Fruit fly (Drosophila melanogaster) whole organism, embryonic: ENCODE data around the gene CG8568.

ENCODE experiments used
- Asciz ChIP-seq: fragments of 200-800 bp; sonication (Bioruptor generic); optimal IDR thresholded peaks from 2 replicates; lab custom pipeline; 2017; ENCODE audit warnings: missing biosample characterization, mild to moderate bottlenecking, missing genetic modification characterization, missing genetic modification reagents
- CG10979 ChIP-seq: fragments of 200-800 bp; sonication (Bioruptor generic); optimal IDR thresholded peaks from 2 replicates; lab custom pipeline; 2018; ENCODE audit warnings: missing biosample characterization, mild to moderate bottlenecking, missing genetic modification characterization, moderate library complexity
- CG11085 ChIP-seq: fragments of 200-800 bp; sonication (Bioruptor generic); IDR thresholded peaks from 2 replicates; pipeline ENCODE4 v1.3.6; 2022; ENCODE audit warnings: missing biosample characterization, missing genetic modification characterization
- CG12942 ChIP-seq: fragments of 200-800 bp; sonication (Bioruptor generic); optimal IDR thresholded peaks from 3 replicates; lab custom pipeline; 2016; ENCODE audit warnings: missing biosample characterization, missing genetic modification characterization
- CG14441 ChIP-seq: fragments of 200-800 bp; sonication (Bioruptor generic); IDR thresholded peaks from 2 replicates; pipeline ENCODE4 v1.3.6; 2022; ENCODE audit warnings: missing biosample characterization, missing genetic modification characterization
- CG16815 ChIP-seq: fragments of 200-800 bp; sonication (Bioruptor generic); optimal IDR thresholded peaks from 3 replicates; lab custom pipeline; 2017; ENCODE audit warnings: missing biosample characterization, mild to moderate bottlenecking, missing genetic modification characterization
- CG17186 ChIP-seq: fragments of 200-800 bp; sonication (Bioruptor generic); optimal IDR thresholded peaks from 3 replicates; lab custom pipeline; 2017; ENCODE audit warnings: missing biosample characterization, missing genetic modification reagents, missing genetic modification characterization
- CG17829 ChIP-seq: fragments of 200-800 bp; optimal IDR thresholded peaks from 2 replicates; lab custom pipeline; 2019; ENCODE audit warnings: missing biosample characterization, mild to moderate bottlenecking, missing genetic modification characterization, moderate library complexity
- CG2129 ChIP-seq: fragments of 200-800 bp; sonication (Bioruptor generic); IDR thresholded peaks from 2 replicates; pipeline ENCODE4 v1.3.6; 2022; ENCODE audit warnings: missing biosample characterization, missing genetic modification characterization; ENCODE audit not compliant: partially characterized antibody
- CG3281 ChIP-seq: fragments of 200-800 bp; sonication (Bioruptor generic); optimal IDR thresholded peaks from 3 replicates; lab custom pipeline; 2017; ENCODE audit warnings: missing biosample characterization, mild to moderate bottlenecking, missing genetic modification characterization
- CG3407 ChIP-seq: fragments of 200-800 bp; sonication (Bioruptor generic); optimal IDR thresholded peaks from 2 replicates; lab custom pipeline; 2018; ENCODE audit warnings: missing biosample characterization, mild to moderate bottlenecking, missing genetic modification characterization
- CG34224 ChIP-seq: fragments of 200-800 bp; sonication (Bioruptor generic); IDR thresholded peaks from 3 replicates; pipeline ENCODE4 v1.3.6; 2022; ENCODE audit warnings: missing biosample characterization, missing genetic modification characterization; ENCODE audit not compliant: partially characterized antibody
- CG34422 ChIP-seq: fragments of 200-800 bp; sonication (Bioruptor generic); IDR thresholded peaks from 3 replicates; pipeline ENCODE4 v1.3.6; 2022; ENCODE audit warnings: missing biosample characterization, missing genetic modification characterization
- CG4730 ChIP-seq: fragments of 200-800 bp; sonication (Bioruptor generic); IDR thresholded peaks from 2 replicates; pipeline ENCODE4 v1.3.6; 2022; ENCODE audit warnings: missing biosample characterization, missing genetic modification characterization
- CG6175 ChIP-seq: fragments of 200-800 bp; sonication (Bioruptor generic); IDR thresholded peaks from 3 replicates; pipeline ENCODE4 v1.3.6; 2022; ENCODE audit warnings: missing biosample characterization, missing genetic modification characterization
- CG6791 ChIP-seq: fragments of 200-800 bp; sonication (Bioruptor generic); IDR thresholded peaks from 3 replicates; pipeline ENCODE4 v1.3.6; 2022; ENCODE audit warnings: missing biosample characterization, missing genetic modification characterization; ENCODE audit not compliant: partially characterized antibody
- CG7745 ChIP-seq: fragments of 200-800 bp; sonication (Bioruptor generic); optimal IDR thresholded peaks from 2 replicates; lab custom pipeline; 2018; ENCODE audit warnings: missing biosample characterization, mild to moderate bottlenecking, missing genetic modification characterization, moderate library complexity
- CG8765 ChIP-seq: fragments of 200-800 bp; sonication (Bioruptor generic); IDR thresholded peaks from 2 replicates; pipeline ENCODE4 v1.3.6; 2022; ENCODE audit warnings: missing biosample characterization, missing genetic modification characterization
- CG9797 ChIP-seq: fragments of 200-800 bp; sonication (Bioruptor generic); optimal IDR thresholded peaks from 3 replicates; lab custom pipeline; 2018; ENCODE audit warnings: missing biosample characterization, mild to moderate bottlenecking, missing genetic modification characterization
- CHES-1-like ChIP-seq: fragments of 200-800 bp; sonication (Bioruptor generic); optimal IDR thresholded peaks from 2 replicates; lab custom pipeline; 2016; ENCODE audit warnings: missing biosample characterization, missing genetic modification characterization
- CTCF ChIP-seq: fragments of 200-800 bp; sonication (Bioruptor generic); optimal IDR thresholded peaks from 2 replicates; lab custom pipeline; 2017; ENCODE audit warnings: missing biosample characterization, mild to moderate bottlenecking, missing genetic modification characterization, moderate library complexity
- Dek ChIP-seq: fragments of 200-800 bp; sonication (Bioruptor generic); optimal IDR thresholded peaks from 3 replicates; lab custom pipeline; 2019; ENCODE audit warnings: missing biosample characterization, mild to moderate bottlenecking, missing genetic modification characterization, moderate library complexity
- Eip74EF ChIP-seq, 2 experiments: fragments of 200-800 bp in 1 of 2; fragments of >200 bp in 1 of 2; sonication (Bioruptor generic) in 1 of 2; optimal IDR thresholded peaks; 2 replicates each; lab custom pipeline; 2017 to 2019; ENCODE audit warnings: missing biosample characterization in 2 of 2, missing genetic modification characterization in 2 of 2, mild to moderate bottlenecking in 1 of 2, moderate library complexity in 1 of 2
- Fer1 ChIP-seq: fragments of 200-800 bp; sonication (Bioruptor generic); optimal IDR thresholded peaks from 2 replicates; lab custom pipeline; 2017; ENCODE audit warnings: missing biosample characterization, mild to moderate bottlenecking, missing genetic modification characterization
- H2.0 ChIP-seq: fragments of 200-800 bp; sonication (Bioruptor generic); IDR thresholded peaks from 2 replicates; pipeline ENCODE4 v1.3.6; 2022; ENCODE audit warnings: missing biosample characterization, missing genetic modification characterization
- HmgD ChIP-seq: fragments of 200-800 bp; sonication (Bioruptor generic); optimal IDR thresholded peaks from 3 replicates; lab custom pipeline; 2016; ENCODE audit warnings: missing biosample characterization, missing genetic modification characterization
- Hmx ChIP-seq: fragments of 200-800 bp; sonication (Bioruptor generic); optimal IDR thresholded peaks from 2 replicates; lab custom pipeline; 2016; ENCODE audit warnings: missing biosample characterization, missing genetic modification characterization
- Hr3 ChIP-seq: fragments of 200-800 bp; sonication (Bioruptor generic); optimal IDR thresholded peaks from 3 replicates; lab custom pipeline; 2016; ENCODE audit warnings: missing biosample characterization, missing genetic modification characterization
- Hr78 ChIP-seq, 2 experiments: fragments of 200-800 bp in 1 of 2; fragments of >200 bp in 1 of 2; sonication (Bioruptor generic) in 1 of 2; optimal IDR thresholded peaks; 2 replicates each; lab custom pipeline; 2017 to 2019; ENCODE audit warnings: missing biosample characterization in 2 of 2, missing genetic modification characterization in 2 of 2, mild to moderate bottlenecking in 1 of 2, moderate library complexity in 1 of 2
- Hsf ChIP-seq: fragments of 200-800 bp; sonication (Bioruptor generic); optimal IDR thresholded peaks from 3 replicates; lab custom pipeline; 2016; ENCODE audit warnings: missing biosample characterization, missing genetic modification characterization
- MBD-R2 ChIP-seq: fragments of 200-800 bp; sonication (Bioruptor generic); IDR thresholded peaks from 2 replicates; pipeline ENCODE4 v1.3.6; 2022; ENCODE audit warnings: missing biosample characterization, missing genetic modification characterization
- Med ChIP-seq: fragments of 200-800 bp; sonication (Bioruptor generic); peaks from one replicate; lab custom pipeline; 2016; ENCODE audit warnings: missing biosample characterization, missing genetic modification characterization, mild to moderate bottlenecking, inconsistent platforms, moderate library complexity
- Mrtf ChIP-seq: fragments of 200-800 bp; sonication (Bioruptor generic); IDR thresholded peaks from 3 replicates; pipeline ENCODE4 v1.3.6; 2022; ENCODE audit warnings: missing biosample characterization, missing genetic modification characterization
- Sry-β ChIP-seq: fragments of 200-800 bp; sonication (Bioruptor generic); optimal IDR thresholded peaks from 2 replicates; lab custom pipeline; 2018; ENCODE audit warnings: missing biosample characterization, mild to moderate bottlenecking, missing genetic modification characterization, moderate library complexity
- abd-A ChIP-seq: fragments of 200-800 bp; sonication (Bioruptor generic); optimal IDR thresholded peaks from 3 replicates; lab custom pipeline; 2019; ENCODE audit warnings: missing biosample characterization, mild to moderate bottlenecking, missing genetic modification characterization, moderate library complexity
- bigmax ChIP-seq: fragments of 200-800 bp; sonication (Bioruptor generic); optimal IDR thresholded peaks from 2 replicates; lab custom pipeline; 2018; ENCODE audit warnings: missing biosample characterization, mild to moderate bottlenecking, missing genetic modification characterization
- caup ChIP-seq: fragments of 200-800 bp; sonication (Bioruptor generic); optimal IDR thresholded peaks from 3 replicates; lab custom pipeline; 2017; ENCODE audit warnings: missing biosample characterization, mild to moderate bottlenecking, missing genetic modification characterization, moderate library complexity; ENCODE audit not compliant: severe bottlenecking
- chinmo ChIP-seq: fragments of 200-800 bp; sonication (Bioruptor generic); IDR thresholded peaks from 4 replicates; pipeline ENCODE4 v1.3.6; 2022; ENCODE audit warnings: missing biosample characterization, missing genetic modification characterization; ENCODE audit not compliant: partially characterized antibody
- chn ChIP-seq: fragments of 200-800 bp; sonication (Bioruptor generic); optimal IDR thresholded peaks from 2 replicates; lab custom pipeline; 2016; ENCODE audit warnings: missing biosample characterization, missing genetic modification characterization
- crol ChIP-seq: fragments of 200-800 bp; sonication (Bioruptor generic); IDR thresholded peaks from 2 replicates; pipeline ENCODE4 v1.3.6; 2022; ENCODE audit warnings: missing biosample characterization, missing genetic modification characterization
- ems ChIP-seq: fragments of 200-800 bp; sonication (Bioruptor generic); optimal IDR thresholded peaks from 3 replicates; lab custom pipeline; 2016; ENCODE audit warnings: missing biosample characterization, missing genetic modification characterization
- en ChIP-seq: fragments of 200-800 bp; sonication (Bioruptor generic); optimal IDR thresholded peaks from 2 replicates; lab custom pipeline; 2016; ENCODE audit warnings: missing biosample characterization, missing genetic modification characterization
- fd96Cb ChIP-seq: fragments of 200-800 bp; sonication (Bioruptor generic); optimal IDR thresholded peaks from 2 replicates; lab custom pipeline; 2018; ENCODE audit warnings: missing biosample characterization, mild to moderate bottlenecking, missing genetic modification characterization, moderate library complexity
- gem ChIP-seq: fragments of 200-800 bp; sonication (Bioruptor generic); optimal IDR thresholded peaks from 2 replicates; lab custom pipeline; 2019; ENCODE audit warnings: missing biosample characterization, mild to moderate bottlenecking, missing genetic modification characterization, moderate library complexity
- kah ChIP-seq: fragments of 200-800 bp; sonication (Bioruptor generic); optimal IDR thresholded peaks from 2 replicates; lab custom pipeline; 2018; ENCODE audit warnings: missing biosample characterization, mild to moderate bottlenecking, missing genetic modification characterization
- onecut ChIP-seq: fragments of 200-800 bp; sonication (Bioruptor generic); IDR thresholded peaks from 2 replicates; pipeline ENCODE4 v1.3.6; 2022; ENCODE audit warnings: missing biosample characterization, missing genetic modification characterization
- pho ChIP-seq: fragments of 200-800 bp; sonication (Bioruptor generic); optimal IDR thresholded peaks from 2 replicates; lab custom pipeline; 2016; ENCODE audit warnings: missing biosample characterization, missing genetic modification characterization
- repo ChIP-seq: fragments of 200-800 bp; sonication (Bioruptor generic); optimal IDR thresholded peaks from 2 replicates; lab custom pipeline; 2016; ENCODE audit warnings: missing biosample characterization, missing genetic modification characterization
- sima ChIP-seq: fragments of 200-800 bp; sonication (Bioruptor generic); optimal IDR thresholded peaks from 2 replicates; lab custom pipeline; 2016; ENCODE audit warnings: missing biosample characterization, missing genetic modification characterization
- stwl ChIP-seq: fragments of 200-800 bp; sonication (Bioruptor generic); optimal IDR thresholded peaks from 3 replicates; lab custom pipeline; 2018; ENCODE audit warnings: missing biosample characterization, mild to moderate bottlenecking, missing genetic modification characterization, moderate library complexity
- zf30C ChIP-seq: fragments of 200-800 bp; sonication (Bioruptor generic); optimal IDR thresholded peaks from 3 replicates; lab custom pipeline; 2018; ENCODE audit warnings: missing biosample characterization, mild to moderate bottlenecking, missing genetic modification characterization

The CG8568 gene

DNA sequence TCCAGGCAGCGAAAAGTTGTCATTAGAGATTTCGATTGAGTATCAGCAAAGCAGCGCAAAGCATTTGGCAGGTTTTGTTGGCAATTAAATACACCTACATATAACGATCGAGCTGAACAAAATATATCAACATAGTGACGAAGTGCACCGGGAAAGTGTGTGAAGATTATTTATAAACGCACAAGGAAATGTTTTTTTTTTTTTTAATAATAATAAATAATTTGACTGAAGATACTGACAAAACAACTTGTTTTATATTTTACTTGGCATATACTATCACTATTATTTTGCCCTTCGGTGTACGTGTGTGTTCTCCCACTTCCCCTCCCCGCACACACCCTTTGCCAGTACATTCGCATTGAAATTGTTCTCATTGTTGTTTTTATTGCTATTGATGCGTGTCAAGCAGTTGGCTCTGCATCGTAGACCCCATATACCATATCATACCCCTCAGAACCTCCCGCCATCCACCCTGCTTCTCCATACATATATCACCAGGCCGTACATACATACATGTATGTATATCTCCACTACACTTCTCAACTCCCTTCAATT, 43.0 kb upstream of the CG8568 start (continued):
- TF ChIP-seq Dek (no peak), zf30C (GFP tag; lab: Kevin White, UChicago) (no peak), CG4730 (GFP tag; lab: Robert Waterston, UW) (no peak), crol (GFP tag; lab: Robert Waterston, UW) (peak; percentile 93), Sry-β (GFP tag; lab: Kevin White, UChicago) (no peak), onecut (no peak), HmgD (no peak), CG12942 (GFP tag; lab: Kevin White, UChicago) (no peak), H2.0 (GFP tag; lab: Robert Waterston, UW) (no peak), CG6175 (GFP tag; lab: Robert Waterston, UW) (no peak), CG10979 (tag; lab: Kevin White, UChicago) (peak; percentile 46), ems (GFP tag; lab: Kevin White, UChicago) (no peak), CG2129 (GFP tag; lab: Robert Waterston, UW) (no peak), Hsf (GFP tag; lab: Kevin White, UChicago) (no peak), sima (GFP tag; lab: Kevin White, UChicago) (no peak), caup (GFP tag; lab: Kevin White, UChicago) (no peak), Asciz (GFP tag; lab: Kevin White, UChicago) (no peak), CG17829 (tag; lab: Kevin White, UChicago) (no peak), stwl (no peak), Hr78 (GFP tag; optimal IDR thresholded peaks at IDR 0.05; lab: Kevin White, UChicago) (no peak), Hmx (GFP tag; lab: Kevin White, UChicago) (no peak), Eip74EF (GFP tag; optimal IDR thresholded peaks at IDR 0.05; lab: Kevin White, UChicago) (no peak), CG34422 (GFP tag; lab: Robert Waterston, UW) (no peak), gem (tag; lab: Kevin White, UChicago) (peak; percentile 49), chn (no peak), CG34224 (no peak), CG11085 (GFP tag; lab: Robert Waterston, UW) (no peak), CG3407 (no peak), CG6791 (peak; percentile 59; the same call in 1 of the 3 replicates), Mrtf (no peak), Hr3 (no peak), CG16815 (GFP tag; lab: Kevin White, UChicago) (no peak), CG7745 (tag; lab: Kevin White, UChicago) (no peak), abd-A (no peak), bigmax (no peak), CHES-1-like (GFP tag; lab: Kevin White, UChicago) (no peak), fd96Cb (peak; percentile 4), CG9797 (no peak), CG8765 (GFP tag; lab: Robert Waterston, UW) (no peak), CG14441 (GFP tag; lab: Robert Waterston, UW) (no peak; the same call in 1 of the 2 replicates), chinmo (GFP tag; lab: Robert Waterston, UW) (no peak), en (GFP tag; lab: Kevin White, UChicago) (no peak), CG17186 (no peak), repo (GFP tag; lab: Kevin White, UChicago) (no peak), CTCF (no peak), Med (GFP tag; lab: Kevin White, UChicago) (peak; percentile 58), Fer1 (peak; percentile 19), pho (GFP tag; lab: Kevin White, UChicago) (no peak), kah (GFP tag; lab: Kevin White, UChicago) (no peak), MBD-R2 (GFP tag; lab: Robert Waterston, UW) (no peak), CG3281 (GFP tag; lab: Kevin White, UChicago) (peak; percentile 18)
